Fruit fly (Drosophila melanogaster): ENCODE data around the gene CG13810.

CG13810 gene

DNA sequence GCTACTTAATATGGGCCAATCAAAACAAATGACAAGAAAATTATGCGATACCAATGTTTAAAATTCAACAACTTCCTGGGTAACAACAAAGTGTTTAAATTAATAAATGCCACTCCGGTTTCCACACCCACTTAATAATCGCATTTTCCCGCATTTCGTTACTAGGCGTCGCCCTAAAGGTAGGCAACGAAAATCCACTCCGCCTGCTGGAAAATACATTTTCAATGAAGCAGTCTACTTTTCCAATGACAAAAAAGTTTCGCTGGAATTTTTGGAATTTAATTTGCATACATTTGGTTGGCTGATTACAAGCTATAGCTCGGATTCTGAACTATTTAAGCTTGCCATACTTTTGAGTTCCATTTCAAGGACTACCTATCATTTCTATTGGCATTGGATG, 19.0 kb upstream of the CG13810 start:
- TF ChIP-seq noc (tag; optimal IDR thresholded peaks at IDR 0.05), result no peak

DNA sequence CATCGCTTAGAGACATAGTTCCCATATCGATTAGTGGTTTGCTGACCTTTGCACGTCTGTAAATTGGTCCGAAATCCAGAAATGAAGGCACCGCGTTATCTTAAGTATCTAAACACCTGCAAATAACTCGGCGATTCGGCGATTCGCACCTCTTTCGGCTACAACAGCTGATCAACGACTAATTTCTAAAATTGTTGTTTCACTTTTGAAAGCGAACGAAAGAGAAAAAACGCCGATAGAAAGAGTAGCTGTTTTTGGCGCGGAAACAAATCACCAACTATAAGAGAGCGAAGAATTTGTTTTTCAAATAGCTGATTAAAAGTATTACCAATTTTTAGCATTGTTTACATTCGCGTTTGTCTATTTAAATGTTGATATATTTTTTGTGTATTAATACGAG, 16.8 kb upstream of the CG13810 start, which contains the start of gene CG15879:
Gene CG15879, minus strand, starts transcription at position 155 of the 400 bp plus-strand sequence.
- TF ChIP-seq noc (tag; optimal IDR thresholded peaks at IDR 0.05), result no peak

DNA sequence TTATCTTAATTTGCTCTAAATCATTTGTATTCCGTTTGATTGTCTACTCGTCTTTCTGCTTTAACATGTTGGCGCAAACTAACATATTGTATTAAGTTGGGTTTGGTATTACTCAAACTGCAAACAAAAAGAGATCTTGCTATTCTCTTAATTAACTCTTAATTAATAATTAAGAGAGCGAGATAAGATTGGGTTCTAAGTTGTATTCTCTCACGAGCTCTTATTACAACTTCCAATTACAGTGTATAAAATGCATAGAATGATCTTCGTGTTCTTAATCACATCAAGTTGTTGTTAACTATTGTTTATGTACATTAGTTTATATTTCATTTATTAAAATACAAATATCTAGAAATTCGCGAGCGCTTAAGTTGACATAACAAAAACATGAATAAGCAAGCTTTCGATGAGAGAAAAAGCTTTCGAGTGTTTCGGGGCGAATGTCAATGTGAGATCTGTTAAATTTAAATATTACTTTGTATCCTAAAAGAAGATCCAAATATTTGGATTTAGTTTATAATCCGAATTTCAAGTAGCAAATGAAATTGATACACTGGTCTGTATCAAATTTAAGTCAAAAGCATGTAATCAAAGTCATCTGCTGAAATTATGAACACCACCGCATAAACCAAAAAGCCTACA, 14.7 kb upstream of the CG13810 start, which contains the start of gene CG5704:
Gene CG5704, minus strand, starts transcription at position 87 of the 642 bp plus-strand sequence.
- no peak for TF ChIP-seq noc (tag; optimal IDR thresholded peaks at IDR 0.05)

DNA sequence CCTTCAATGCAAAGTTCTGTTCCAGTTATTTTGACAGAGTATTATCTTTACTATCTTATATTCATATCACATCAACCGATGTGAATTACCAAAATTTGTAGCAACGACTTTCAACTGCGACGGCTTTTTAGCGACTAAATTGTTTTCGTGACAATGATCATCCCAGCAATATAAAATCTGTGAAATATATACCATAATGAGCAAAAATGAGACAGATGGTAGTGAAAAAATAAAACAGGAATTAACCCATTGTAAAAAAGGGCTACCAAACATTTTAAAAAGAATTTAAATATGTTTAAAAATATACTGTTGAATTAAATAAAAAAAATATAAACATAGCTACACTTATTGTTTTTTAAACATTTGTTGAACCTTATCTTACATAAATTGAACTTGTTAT, 11.5 kb upstream of the CG13810 start, which contains the start of gene CG15820:
Gene CG15820, minus strand, starts transcription at position 101 of the 400 bp plus-strand sequence.
- TF ChIP-seq noc (tag; optimal IDR thresholded peaks at IDR 0.05), result no peak

DNA sequence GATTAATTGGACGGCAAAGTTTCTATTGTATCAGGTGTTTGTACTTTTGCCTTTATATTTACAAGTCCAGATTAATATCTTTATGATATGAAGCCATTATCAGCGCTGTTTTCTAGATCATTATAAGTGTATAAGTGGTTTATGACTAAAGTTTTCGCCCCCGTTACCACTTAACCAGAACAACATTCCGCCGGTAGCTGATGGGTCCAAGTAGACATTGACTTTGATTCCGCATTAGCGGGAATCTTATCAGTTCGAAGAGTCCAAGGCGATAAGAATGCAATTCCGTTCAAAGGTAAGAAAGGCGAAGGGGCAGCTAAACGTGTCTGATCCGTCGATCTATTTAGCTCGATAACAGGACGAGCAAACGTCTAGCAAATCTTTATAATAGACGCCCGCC, 5.8 kb downstream of the CG13810 start:
- no peak for TF ChIP-seq noc (tag; optimal IDR thresholded peaks at IDR 0.05)

DNA sequence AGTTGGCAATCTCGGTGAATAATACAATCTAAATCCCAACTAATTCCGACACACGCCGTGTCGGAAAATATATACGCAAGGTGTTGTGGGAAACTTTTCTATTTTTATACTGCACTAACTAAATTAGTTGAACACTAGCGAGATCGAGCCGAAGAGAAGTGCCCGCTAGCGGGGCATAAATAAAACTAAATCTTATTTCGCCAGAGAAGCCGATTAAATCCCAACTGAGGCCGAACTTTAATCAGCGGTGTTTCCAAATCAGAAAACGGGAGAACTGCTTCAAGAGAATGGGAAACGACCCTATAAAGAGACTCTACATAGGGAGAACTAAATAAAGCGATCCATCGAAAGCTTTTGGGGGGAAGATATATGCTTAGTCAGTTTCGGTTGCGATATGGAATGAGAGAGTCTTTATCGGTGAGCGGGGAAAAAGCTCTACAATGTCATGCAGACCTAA, 6.3 kb downstream of the CG13810 start, which contains the start of gene CG5707:
Gene CG5707, minus strand, starts transcription at position 228 of the 457 bp plus-strand sequence.
- TF ChIP-seq noc (tag; optimal IDR thresholded peaks at IDR 0.05), result peak; percentile 60

DNA sequence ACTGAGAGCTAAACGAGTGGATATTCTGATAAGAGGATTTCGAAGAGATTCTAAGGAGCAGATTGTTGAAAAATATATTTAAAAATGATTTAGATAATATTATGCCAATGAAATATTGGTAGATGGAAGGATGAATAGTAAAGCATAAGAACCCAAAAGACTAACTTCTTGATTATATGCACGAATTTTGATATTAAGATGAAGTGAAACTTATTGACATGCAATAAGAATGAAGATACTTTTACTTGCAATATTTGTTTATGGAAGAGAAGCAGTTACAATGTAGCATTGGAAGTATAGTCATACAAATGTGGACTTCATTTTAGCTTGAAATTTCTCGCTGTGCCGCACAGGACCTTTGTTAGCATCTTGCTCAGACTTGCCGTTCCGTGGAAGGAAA, 11.0 kb downstream of the CG13810 start, which contains the start of gene CG8960:
Gene CG8960, plus strand, starts transcription at position 301 of the 400 bp plus-strand sequence.
- no peak for TF ChIP-seq noc (tag; optimal IDR thresholded peaks at IDR 0.05)

DNA sequence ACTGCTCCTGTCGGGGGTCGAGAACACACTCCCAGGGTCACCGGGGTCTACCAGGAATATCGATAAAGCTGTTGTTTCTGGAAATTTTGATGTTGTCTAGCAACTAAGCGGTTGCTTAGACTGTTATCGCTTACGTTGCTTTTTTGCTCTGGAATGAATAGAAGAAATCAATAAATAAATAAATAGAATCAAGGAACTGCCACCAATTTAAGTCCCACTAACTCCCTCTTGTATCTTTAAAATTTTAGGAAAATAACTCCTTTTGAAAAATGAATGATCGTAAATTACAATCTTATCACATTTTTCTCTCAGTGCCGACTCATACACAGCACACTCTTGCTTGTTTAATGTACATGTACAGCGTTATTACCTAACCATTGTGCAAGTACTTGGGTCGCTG, 26.7 kb downstream of the CG13810 start, which contains the start of gene CG15878:
Gene CG15878, minus strand, starts transcription at position 101 of the 400 bp plus-strand sequence.
- TF ChIP-seq noc (tag; optimal IDR thresholded peaks at IDR 0.05), result no peak

DNA sequence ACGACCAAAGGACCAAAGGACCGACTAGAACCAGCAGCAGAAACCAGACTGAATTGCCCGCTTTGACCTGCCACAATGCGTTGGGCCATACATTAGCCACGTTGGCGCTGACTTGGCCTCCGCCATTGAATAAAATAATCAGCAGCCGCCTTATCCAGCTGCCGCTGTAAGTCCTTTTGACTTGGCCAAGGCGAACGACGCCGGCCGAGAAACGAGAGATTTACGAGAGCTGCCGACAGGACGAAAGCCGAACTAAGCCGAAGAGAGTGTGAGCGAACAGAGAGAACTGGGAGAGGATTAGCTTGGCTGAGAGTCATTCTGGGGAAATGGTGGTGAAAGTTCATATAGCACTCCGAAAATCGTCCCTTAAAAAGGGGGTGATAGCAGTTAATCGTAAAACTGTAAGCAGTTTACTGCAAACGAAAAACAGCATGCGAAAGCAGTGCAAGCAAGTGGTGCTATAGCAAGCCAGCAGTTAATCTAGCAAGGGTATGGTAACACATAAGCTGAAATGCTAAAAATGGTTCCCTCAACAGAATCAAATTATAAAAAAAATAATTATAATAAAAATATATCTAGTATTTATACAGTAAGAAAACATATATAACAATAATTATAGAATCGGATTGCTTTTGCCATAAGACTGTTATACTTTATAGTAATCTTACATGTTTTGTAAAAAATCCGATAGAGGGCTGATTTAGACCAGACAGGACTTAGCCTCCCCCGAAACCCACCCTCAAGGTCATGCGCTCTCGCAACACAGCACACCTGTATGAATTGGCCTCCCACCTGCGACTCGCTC, 42.8 kb downstream of the CG13810 start:
- TF ChIP-seq noc (tag; optimal IDR thresholded peaks at IDR 0.05), result no peak

DNA sequence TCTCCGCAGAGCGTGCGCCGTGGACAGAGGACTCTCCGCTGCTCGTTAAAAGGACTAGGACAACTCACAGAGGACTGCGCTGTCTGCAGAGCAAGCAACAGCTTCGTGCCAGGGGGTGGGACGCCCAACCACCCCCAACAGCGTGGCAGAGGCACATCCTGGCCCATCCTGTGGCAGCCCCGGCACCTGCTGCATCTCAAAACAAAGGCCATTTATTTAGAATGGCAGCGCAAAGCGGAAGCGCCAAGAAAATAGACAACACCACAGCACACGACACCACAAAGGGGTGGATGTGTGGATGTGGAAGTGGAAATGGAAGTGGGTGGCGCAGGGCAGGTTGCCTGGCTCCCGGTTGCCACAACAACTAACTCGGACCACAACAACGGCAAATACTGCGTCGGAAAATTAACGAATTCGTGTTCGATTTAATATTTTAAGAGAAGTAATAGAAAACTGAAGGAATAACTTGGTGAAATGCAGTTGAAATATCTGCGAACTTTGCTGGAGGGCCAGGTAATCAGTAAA, 43.5 kb downstream of the CG13810 start, which contains the start of gene Oseg2:
Gene Oseg2, plus strand, starts transcription at position 475 of the 525 bp plus-strand sequence.
- TF ChIP-seq noc (tag; optimal IDR thresholded peaks at IDR 0.05), result no peak

DNA sequence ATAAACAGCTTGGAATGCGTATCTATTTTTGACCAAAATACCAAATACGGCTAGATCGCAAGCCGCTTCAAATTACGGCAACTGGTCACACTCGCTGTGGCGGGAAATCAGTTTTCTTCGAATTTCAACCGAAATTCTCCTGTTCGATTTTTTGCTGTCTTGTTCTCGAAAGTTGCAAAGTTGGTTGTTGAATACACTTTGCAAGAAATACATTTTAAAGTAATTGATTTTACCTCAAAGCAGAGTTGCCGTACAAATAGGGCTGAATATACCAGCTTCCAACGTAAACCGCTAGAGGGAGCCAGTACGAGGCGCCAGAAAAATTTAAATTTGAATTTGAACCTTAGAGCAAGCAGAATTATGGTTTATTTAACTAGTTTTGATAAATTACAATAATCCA, 51.3 kb downstream of the CG13810 start, which contains the start of gene CG9018:
Gene CG9018, minus strand, starts transcription at position 43 of the 400 bp plus-strand sequence.
- TF ChIP-seq noc (tag; optimal IDR thresholded peaks at IDR 0.05), result no peak

All from whole organism, larva.